Worm (Caenorhabditis elegans): ENCODE results near the gene C30H6.9.

- no peak for TF ChIP-seq W03F9.2 (tag; optimal IDR thresholded peaks at IDR 0.05)
- no peak for TF ChIP-seq him-1 (tag; optimal IDR thresholded peaks at IDR 0.05)
- no peak for TF ChIP-seq dao-5 (tag; optimal IDR thresholded peaks at IDR 0.05)
These were observed 33.3 kb downstream of the C30H6.9 start, which contains the start of the genes clec-197 and clec-198 for ce11 chrIV:17346599-17347218.
